Fruit fly (Drosophila melanogaster) whole organism, embryonic: ENCODE results near the gene CheB74a.

ENCODE experiments used
- B-H2 ChIP-seq: fragments of 200-800 bp; sonication (Bioruptor generic); optimal IDR thresholded peaks from 2 replicates; lab custom pipeline; 2018; ENCODE audit warnings: missing biosample characterization, mild to moderate bottlenecking, missing genetic modification characterization
- Bgb ChIP-seq: fragments of 200-800 bp; sonication (Bioruptor generic); IDR thresholded peaks from 2 replicates; pipeline ENCODE4 v1.3.6; 2022; ENCODE audit warnings: missing biosample characterization, missing genetic modification characterization; ENCODE audit not compliant: partially characterized antibody
- CG11247 ChIP-seq: fragments of 200-800 bp; sonication (Bioruptor generic); IDR thresholded peaks from 2 replicates; pipeline ENCODE4 v1.3.6; 2022; ENCODE audit warnings: missing biosample characterization, missing genetic modification characterization
- CG12071 ChIP-seq: fragments of 200-800 bp; sonication (Bioruptor generic); optimal IDR thresholded peaks from 3 replicates; lab custom pipeline; 2018; ENCODE audit warnings: missing biosample characterization, mild to moderate bottlenecking, missing genetic modification characterization
- CG12155 ChIP-seq: fragments of 200-800 bp; sonication (Bioruptor generic); optimal IDR thresholded peaks from 3 replicates; lab custom pipeline; 2016; ENCODE audit warnings: missing biosample characterization, missing genetic modification characterization
- CG12744 ChIP-seq: fragments of 200-800 bp; sonication (Bioruptor generic); optimal IDR thresholded peaks from 2 replicates; lab custom pipeline; 2016; ENCODE audit warnings: missing biosample characterization, missing genetic modification characterization
- CG14441 ChIP-seq: fragments of 200-800 bp; sonication (Bioruptor generic); IDR thresholded peaks from 2 replicates; pipeline ENCODE4 v1.3.6; 2022; ENCODE audit warnings: missing biosample characterization, missing genetic modification characterization
- CG17568 ChIP-seq: fragments of 200-800 bp; sonication (Bioruptor generic); optimal IDR thresholded peaks from 2 replicates; lab custom pipeline; 2018; ENCODE audit warnings: missing biosample characterization, mild to moderate bottlenecking, missing genetic modification characterization, moderate library complexity
- CG2116 ChIP-seq: fragments of 200-800 bp; sonication (Bioruptor generic); optimal IDR thresholded peaks from 3 replicates; lab custom pipeline; 2018; ENCODE audit warnings: missing biosample characterization, mild to moderate bottlenecking, missing genetic modification characterization
- CG31224 ChIP-seq: fragments of 200-800 bp; sonication (Bioruptor generic); IDR thresholded peaks from 2 replicates; pipeline ENCODE4 v1.3.6; 2022; ENCODE audit warnings: missing biosample characterization, missing genetic modification characterization
- CG34376 ChIP-seq: fragments of 200-800 bp; sonication (Bioruptor generic); optimal IDR thresholded peaks from 2 replicates; lab custom pipeline; 2018; ENCODE audit warnings: missing biosample characterization, mild to moderate bottlenecking, missing genetic modification characterization
- CG3726 ChIP-seq: fragments of 200-800 bp; sonication (Bioruptor generic); IDR thresholded peaks from 3 replicates; pipeline ENCODE4, ENCODE4 v1.3.6; 2022; ENCODE audit warnings: missing biosample characterization, missing genetic modification characterization
- CG4424 ChIP-seq: fragments of 200-800 bp; sonication (Bioruptor generic); optimal IDR thresholded peaks from 3 replicates; lab custom pipeline; 2016; ENCODE audit warnings: missing biosample characterization, missing genetic modification characterization
- CG5180 ChIP-seq: fragments of 200-800 bp; sonication (Bioruptor generic); optimal IDR thresholded peaks from 3 replicates; lab custom pipeline; 2017; ENCODE audit warnings: missing biosample characterization, missing genetic modification characterization, mild to moderate bottlenecking, moderate library complexity, missing genetic modification reagents
- CG6175 ChIP-seq: fragments of 200-800 bp; sonication (Bioruptor generic); IDR thresholded peaks from 3 replicates; pipeline ENCODE4 v1.3.6; 2022; ENCODE audit warnings: missing biosample characterization, missing genetic modification characterization
- CG6689 ChIP-seq: fragments of 200-800 bp; sonication (Bioruptor generic); IDR thresholded peaks from 2 replicates; pipeline ENCODE4 v1.3.6; 2022; ENCODE audit warnings: missing biosample characterization, missing genetic modification characterization
- CG7271 ChIP-seq: fragments of 200-800 bp; sonication (Bioruptor generic); optimal IDR thresholded peaks from 2 replicates; lab custom pipeline; 2018; ENCODE audit warnings: missing biosample characterization, mild to moderate bottlenecking, missing genetic modification characterization, moderate library complexity
- CG9932 ChIP-seq: fragments of 200-800 bp; sonication (Bioruptor generic); IDR thresholded peaks from 2 replicates; pipeline ENCODE4 v1.3.6; 2022; ENCODE audit warnings: missing biosample characterization, missing genetic modification characterization
- CHES-1-like ChIP-seq: fragments of 200-800 bp; sonication (Bioruptor generic); optimal IDR thresholded peaks from 2 replicates; lab custom pipeline; 2016; ENCODE audit warnings: missing biosample characterization, missing genetic modification characterization
- D19A ChIP-seq: fragments of 200-800 bp; optimal IDR thresholded peaks from 3 replicates; lab custom pipeline; 2019; ENCODE audit warnings: missing biosample characterization, mild to moderate bottlenecking, missing genetic modification characterization, moderate library complexity
- Doc2 ChIP-seq: fragments of 200-800 bp; sonication (Bioruptor generic); IDR thresholded peaks from 2 replicates; pipeline ENCODE4 v1.3.6; 2022; ENCODE audit warnings: missing biosample characterization, missing genetic modification characterization
- Eip74EF ChIP-seq, 2 experiments: fragments of 200-800 bp in 1 of 2; fragments of >200 bp in 1 of 2; sonication (Bioruptor generic) in 1 of 2; optimal IDR thresholded peaks; 2 replicates each; lab custom pipeline; 2017 to 2019; ENCODE audit warnings: missing biosample characterization in 2 of 2, missing genetic modification characterization in 2 of 2, mild to moderate bottlenecking in 1 of 2, moderate library complexity in 1 of 2
- GATAe ChIP-seq: fragments of 200-800 bp; sonication (Bioruptor generic); conservative IDR thresholded peaks from 2 replicates; pipeline ENCODE4 v1.3.6; 2022; ENCODE audit warnings: missing biosample characterization, missing genetic modification characterization
- Gug ChIP-seq: fragments of 200-800 bp; sonication (Bioruptor generic); IDR thresholded peaks from 4 replicates; pipeline ENCODE4 v1.3.6; 2022; ENCODE audit warnings: missing biosample characterization, missing genetic modification characterization
- Hey ChIP-seq: fragments of 200-800 bp; sonication (Bioruptor generic); optimal IDR thresholded peaks from 3 replicates; lab custom pipeline; 2018; ENCODE audit warnings: missing biosample characterization, mild to moderate bottlenecking, missing genetic modification characterization
- HmgD ChIP-seq: fragments of 200-800 bp; sonication (Bioruptor generic); optimal IDR thresholded peaks from 3 replicates; lab custom pipeline; 2016; ENCODE audit warnings: missing biosample characterization, missing genetic modification characterization
- MTF-1 ChIP-seq: fragments of 200-800 bp; sonication (Bioruptor generic); optimal IDR thresholded peaks from 2 replicates; lab custom pipeline; 2018; ENCODE audit warnings: missing biosample characterization, mild to moderate bottlenecking, missing genetic modification characterization, borderline replicate concordance
- Max ChIP-seq: fragments of 200-800 bp; sonication (Bioruptor generic); optimal IDR thresholded peaks from 2 replicates; lab custom pipeline; 2016; ENCODE audit warnings: missing biosample characterization, mild to moderate bottlenecking, missing genetic modification characterization
- Nf-YB ChIP-seq: fragments of 200-800 bp; sonication (Bioruptor generic); optimal IDR thresholded peaks from 3 replicates; lab custom pipeline; 2019; ENCODE audit warnings: missing biosample characterization, mild to moderate bottlenecking, missing genetic modification characterization, moderate library complexity
- Nf-YC ChIP-seq: fragments of 200-800 bp; optimal IDR thresholded peaks from 3 replicates; lab custom pipeline; 2019; ENCODE audit warnings: missing biosample characterization, mild to moderate bottlenecking, missing genetic modification characterization, moderate library complexity
- Stat92E ChIP-seq, 3 experiments: fragments of >200 bp in 2 of 3; fragments of 200-800 bp in 1 of 3; sonication (Bioruptor generic) in 1 of 3; optimal IDR thresholded peaks; 2 replicates each; lab custom pipeline; 2017 to 2019; ENCODE audit warnings: missing biosample characterization in 3 of 3, missing genetic modification characterization in 3 of 3, mild to moderate bottlenecking in 1 of 3, moderate library complexity in 1 of 3
- cwo ChIP-seq: fragments of 200-800 bp; sonication (Bioruptor generic); optimal IDR thresholded peaks from 3 replicates; lab custom pipeline; 2017; ENCODE audit warnings: missing biosample characterization, missing genetic modification characterization, mild to moderate bottlenecking, moderate library complexity, missing genetic modification reagents
- disco-r ChIP-seq: fragments of 200-800 bp; sonication (Bioruptor generic); optimal IDR thresholded peaks from 2 replicates; lab custom pipeline; 2016; ENCODE audit warnings: missing biosample characterization, missing genetic modification characterization
- ewg ChIP-seq: fragments of 200-800 bp; sonication (Bioruptor generic); optimal IDR thresholded peaks from 3 replicates; lab custom pipeline; 2017; ENCODE audit warnings: mild to moderate bottlenecking, missing biosample characterization, missing genetic modification reagents, missing genetic modification characterization
- fd64A ChIP-seq: fragments of 200-800 bp; sonication (Bioruptor generic); optimal IDR thresholded peaks from 3 replicates; lab custom pipeline; 2018; ENCODE audit warnings: missing biosample characterization, mild to moderate bottlenecking, missing genetic modification characterization
- gcm2 ChIP-seq: fragments of 200-800 bp; sonication (Bioruptor generic); optimal IDR thresholded peaks from 2 replicates; lab custom pipeline; 2016; ENCODE audit warnings: missing biosample characterization, missing genetic modification characterization
- jumu ChIP-seq: fragments of 200-800 bp; sonication (Bioruptor generic); optimal IDR thresholded peaks from 3 replicates; lab custom pipeline; 2016; ENCODE audit warnings: missing biosample characterization, missing genetic modification characterization
- lab ChIP-seq: fragments of 200-800 bp; sonication (Bioruptor generic); optimal IDR thresholded peaks from 3 replicates; lab custom pipeline; 2017; ENCODE audit warnings: missing biosample characterization, missing genetic modification characterization, mild to moderate bottlenecking, moderate library complexity, missing genetic modification reagents
- lov ChIP-seq, 2 experiments: fragments of 200-800 bp in 1 of 2; fragments of >200 bp in 1 of 2; sonication (Bioruptor generic) in 1 of 2; IDR thresholded peaks in 1 of 2; optimal IDR thresholded peaks in 1 of 2; 2 replicates in 1 of 2; 3 replicates in 1 of 2; pipeline versions ENCODE4 v1.3.6 to Lab custom; 2017 to 2022; ENCODE audit warnings: missing biosample characterization in 1 of 2, missing genetic modification characterization in 1 of 2
- nau ChIP-seq: fragments of 200-800 bp; sonication (Bioruptor generic); optimal IDR thresholded peaks from 3 replicates; lab custom pipeline; 2017; ENCODE audit warnings: missing biosample characterization, mild to moderate bottlenecking, missing genetic modification characterization, missing genetic modification reagents
- nerfin-1 ChIP-seq: fragments of 200-800 bp; sonication (Bioruptor generic); optimal IDR thresholded peaks from 3 replicates; lab custom pipeline; 2019; ENCODE audit warnings: missing biosample characterization, mild to moderate bottlenecking, missing genetic modification characterization, moderate library complexity
- phol ChIP-seq: fragments of 200-800 bp; sonication (Bioruptor generic); optimal IDR thresholded peaks from 3 replicates; lab custom pipeline; 2018; ENCODE audit warnings: missing biosample characterization, mild to moderate bottlenecking, missing genetic modification characterization, moderate library complexity
- prd ChIP-seq, 3 experiments: fragments of >200 bp in 2 of 3; fragments of 200-800 bp in 1 of 3; sonication (Bioruptor generic) in 1 of 3; optimal IDR thresholded peaks in 2 of 3; IDR thresholded peaks in 1 of 3; 2 replicates in 2 of 3; 3 replicates in 1 of 3; pipeline versions ENCODE4 v1.3.6 to Lab custom; 2017 to 2022; ENCODE audit warnings: missing biosample characterization in 1 of 3, missing genetic modification characterization in 1 of 3
- repo ChIP-seq: fragments of 200-800 bp; sonication (Bioruptor generic); optimal IDR thresholded peaks from 2 replicates; lab custom pipeline; 2016; ENCODE audit warnings: missing biosample characterization, missing genetic modification characterization
- sima ChIP-seq: fragments of 200-800 bp; sonication (Bioruptor generic); optimal IDR thresholded peaks from 2 replicates; lab custom pipeline; 2016; ENCODE audit warnings: missing biosample characterization, missing genetic modification characterization
- tx ChIP-seq: fragments of 200-800 bp; sonication (Bioruptor generic); optimal IDR thresholded peaks from 2 replicates; lab custom pipeline; 2016; ENCODE audit warnings: missing biosample characterization, missing genetic modification characterization

Gene CheB74a

DNA sequence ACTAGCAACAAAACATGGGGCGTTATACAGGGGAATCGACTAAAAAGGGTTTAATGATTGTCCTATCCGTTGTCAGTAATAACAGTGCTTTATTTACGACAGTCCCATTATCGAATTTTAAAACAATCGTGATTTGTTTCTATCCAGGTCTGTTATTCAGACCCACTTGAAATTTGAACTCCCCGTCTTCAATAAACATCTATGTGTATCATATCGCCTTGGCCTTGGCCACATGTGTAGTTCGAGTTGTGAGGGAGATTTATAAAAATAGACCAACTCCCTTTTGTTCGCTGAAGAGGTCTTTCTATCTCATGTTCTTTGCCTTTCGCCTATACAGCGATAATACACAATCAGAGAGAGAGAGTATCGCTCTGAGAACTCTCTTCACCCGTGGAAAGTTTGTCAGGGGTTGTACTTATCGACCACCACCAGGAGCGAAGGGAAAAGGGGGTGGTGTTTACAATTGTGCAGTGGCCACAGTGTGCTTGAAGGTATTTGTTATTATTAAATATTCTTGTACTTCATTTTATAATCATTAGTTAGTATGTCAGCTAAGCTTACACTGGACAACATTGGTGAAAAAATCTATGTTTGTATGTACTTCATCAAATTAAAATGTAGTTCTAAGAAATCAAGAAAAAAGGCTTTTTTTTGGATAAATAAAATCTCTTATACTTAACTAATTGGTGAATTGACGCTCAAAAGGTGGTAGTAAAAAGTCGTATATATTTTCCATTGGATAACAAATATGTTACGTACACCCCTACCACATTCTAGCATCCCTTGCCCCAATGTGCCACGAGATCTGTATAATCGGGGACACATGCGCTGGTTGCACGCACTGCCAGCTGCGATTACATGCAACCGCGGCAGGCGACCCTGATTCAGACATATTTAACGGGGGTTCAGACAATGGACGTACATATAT is 37.8 kb upstream of the CheB74a start (continued):
- TF ChIP-seq CG12155 (GFP tag; lab: Kevin White, UChicago) = peak; percentile 31
- TF ChIP-seq CG17568 = no peak
- TF ChIP-seq repo (GFP tag; lab: Kevin White, UChicago) = peak; percentile 39
- TF ChIP-seq D19A = peak; percentile 88
- TF ChIP-seq B-H2 (GFP tag; lab: Kevin White, UChicago) = no peak
- TF ChIP-seq Eip74EF (GFP tag; optimal IDR thresholded peaks at IDR 0.05; lab: Kevin White, UChicago) = peak in 1 of 2 experiments; percentile 72
- TF ChIP-seq prd (optimal IDR thresholded peaks at IDR 0.05; lab: Kevin White, UChicago) = no peak
- TF ChIP-seq prd (GFP tag; IDR thresholded peaks at IDR 0.05; lab: Robert Waterston, UW) = peak; percentile 75
- TF ChIP-seq gcm2 (GFP tag; lab: Kevin White, UChicago) = no peak
- TF ChIP-seq CG3726 (GFP tag; lab: Robert Waterston, UW) = no peak; the same call in 2 of the 3 replicates
- TF ChIP-seq tx (GFP tag; lab: Kevin White, UChicago) = peak; percentile 22
- TF ChIP-seq CG7271 (tag; lab: Kevin White, UChicago) = no peak
- TF ChIP-seq CG6689 (GFP tag; lab: Robert Waterston, UW) = peak; percentile 82
- peak; percentile 82 for TF ChIP-seq ewg
- TF ChIP-seq CG6175 (GFP tag; lab: Robert Waterston, UW) = no peak
- TF ChIP-seq cwo (GFP tag; lab: Kevin White, UChicago) = peak; percentile 4
- TF ChIP-seq Nf-YC (tag; lab: Kevin White, UChicago) = no peak
- TF ChIP-seq CHES-1-like (GFP tag; lab: Kevin White, UChicago) = peak; percentile 6
- TF ChIP-seq CG12071 (GFP tag; lab: Kevin White, UChicago) = no peak
- TF ChIP-seq disco-r = peak; percentile 38
- peak; percentile 42; the same call in 1 of the 2 replicates for TF ChIP-seq CG14441 (GFP tag; lab: Robert Waterston, UW)
- peak; percentile 35 for TF ChIP-seq Hey
- peak; percentile 68 for TF ChIP-seq lab (GFP tag; lab: Kevin White, UChicago)
- no peak for TF ChIP-seq HmgD (GFP tag; lab: Kevin White, UChicago)
- TF ChIP-seq jumu (GFP tag; lab: Kevin White, UChicago) = peak; percentile 63
- TF ChIP-seq nerfin-1 (tag; lab: Kevin White, UChicago) = peak; percentile 85
- 0 out of 2 replicates have a peak, but pooled peaks have one; percentile 23 for TF ChIP-seq CG11247 (GFP tag; lab: Robert Waterston, UW)
- TF ChIP-seq sima (GFP tag; lab: Kevin White, UChicago) = no peak
- TF ChIP-seq phol (tag; lab: Kevin White, UChicago) = peak; percentile 92
- peak; percentile 52 for TF ChIP-seq CG2116
- no peak for TF ChIP-seq CG9932 (GFP tag; lab: Robert Waterston, UW)
- peak; percentile 90 for TF ChIP-seq CG4424
- peak; percentile 64 for TF ChIP-seq Nf-YB (GFP tag; lab: Kevin White, UChicago)
- TF ChIP-seq lov (optimal IDR thresholded peaks at IDR 0.05; lab: Kevin White, UChicago) = no peak
- 0 out of 3 replicates have a peak, but pooled peaks have one; percentile 4 for TF ChIP-seq lov (GFP tag; IDR thresholded peaks at IDR 0.05; lab: Robert Waterston, UW)
- TF ChIP-seq CG12744 (GFP tag; lab: Kevin White, UChicago) = no peak
- peak; percentile 75 for TF ChIP-seq nau (GFP tag; lab: Kevin White, UChicago)
- no peak for TF ChIP-seq GATAe (GFP tag; lab: Robert Waterston, UW)
- no peak for TF ChIP-seq CG31224
- TF ChIP-seq fd64A (GFP tag; lab: Kevin White, UChicago) = peak; percentile 45
- TF ChIP-seq Max = peak; percentile 76
- TF ChIP-seq Gug (GFP tag; lab: Robert Waterston, UW) = peak; percentile 67; the same call in 3 of the 4 replicates
- no peak for TF ChIP-seq MTF-1 (GFP tag; lab: Kevin White, UChicago)
- TF ChIP-seq Stat92E (GFP tag; optimal IDR thresholded peaks at IDR 0.05; lab: Kevin White, UChicago) = peak in 1 of 3 experiments; percentile 77
- TF ChIP-seq Doc2 = no peak
- TF ChIP-seq CG5180 (GFP tag; lab: Kevin White, UChicago) = peak; percentile 77
- TF ChIP-seq CG34376 = peak; percentile 57
- no peak for TF ChIP-seq Bgb (GFP tag; lab: Robert Waterston, UW)
